Worm (Caenorhabditis elegans) whole organism, early embryonic: ENCODE results near the gene glr-4.

Experiments
- F13C5.2 ChIP-seq: sonication (generic microtip); optimal IDR thresholded peaks from 2 replicates; lab custom pipeline; 2017; ENCODE audit warnings: mild to moderate bottlenecking, missing genetic modification characterization, inconsistent platforms, missing compliant biosample characterization
- ama-1 ChIP-seq: fragments of 150-350 bp; optimal IDR thresholded peaks from 2 replicates; lab custom pipeline; 2014
- ceh-36 ChIP-seq: sonication (generic microtip); optimal IDR thresholded peaks from 2 replicates; lab custom pipeline; 2016; ENCODE audit warnings: missing genetic modification characterization, inconsistent platforms, missing compliant biosample characterization
- ets-7 ChIP-seq: sonication (generic microtip); optimal IDR thresholded peaks from 2 replicates; lab custom pipeline; 2016; ENCODE audit warnings: missing genotype, missing genetic modification characterization, missing compliant biosample characterization
- hnd-1 ChIP-seq: sonication (generic microtip); optimal IDR thresholded peaks from 2 replicates; lab custom pipeline; 2016; ENCODE audit warnings: missing genetic modification characterization, missing compliant biosample characterization

DNA sequence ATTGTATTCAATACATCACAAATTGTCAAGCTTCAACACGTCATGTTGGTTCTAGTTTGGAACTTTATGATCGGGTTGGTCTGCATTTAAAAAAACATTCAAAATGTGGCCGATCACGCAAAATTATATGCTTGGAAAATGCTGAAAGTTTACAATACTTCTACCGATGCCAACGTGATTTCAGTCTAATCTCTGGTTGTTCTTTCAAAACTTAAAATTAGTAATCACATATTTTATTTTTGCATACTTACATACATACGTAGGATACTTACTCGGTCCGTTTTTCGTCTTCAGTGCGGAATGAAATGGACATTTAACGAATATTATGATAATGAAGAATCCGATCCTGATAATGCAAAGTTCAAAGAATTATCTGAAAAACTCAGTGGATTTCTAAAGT, 31.0 kb upstream of the glr-4 start, which contains the start of gene srw-62:
- TF ChIP-seq ama-1, result no peak
- TF ChIP-seq F13C5.2 (tag; lab: Kevin White, UChicago), result no peak
- no peak for TF ChIP-seq ceh-36 (tag; lab: Kevin White, UChicago)
- TF ChIP-seq hnd-1 (tag; lab: Kevin White, UChicago), result no peak
- TF ChIP-seq ets-7, result no peak
